Worm (Caenorhabditis elegans): ENCODE measurements around the gene mett-10.

ce11 chrIII:10085574-10085973, 29.3 kb upstream of the mett-10 start:
- TF ChIP-seq ceh-82 (tag; optimal IDR thresholded peaks at IDR 0.05) (no peak), nhr-76 (tag; optimal IDR thresholded peaks at IDR 0.05) (no peak), lin-35 (GFP tag; optimal IDR thresholded peaks at IDR 0.05) (no peak), rnt-1 (tag; optimal IDR thresholded peaks at IDR 0.05) (no peak), zag-1 (tag; optimal IDR thresholded peaks at IDR 0.05) (no peak), sptf-1 (tag; optimal IDR thresholded peaks at IDR 0.05) (no peak)
